Worm (Caenorhabditis elegans): ENCODE data around the gene B0035.15.

B0035.15 gene

ce11 chrIV:11340735-11341443 is 42.8 kb upstream of the B0035.15 start (continued):
- TF ChIP-seq C38D4.7 (GFP tag; optimal IDR thresholded peaks at IDR 0.05) = no peak

- TF ChIP-seq dmd-4 (tag; optimal IDR thresholded peaks at IDR 0.05; ENCODE audit: borderline replicate concordance) (no peak), hlh-6 (tag; optimal IDR thresholded peaks at IDR 0.05) (no peak)
Observed at ce11 chrIV:11337021-11337420, 39.0 kb upstream of the B0035.15 start, which contains the start of gene F54E12.2. Gene F54E12.2 (minus strand): TSS chrIV:11337184.

ce11 chrIV:11336180-11336579 is 38.1 kb upstream of the B0035.15 start:
- TF ChIP-seq K09A11.1 (tag; optimal IDR thresholded peaks at IDR 0.05; ENCODE audit: insufficient read depth) = no peak
- no peak for TF ChIP-seq ceh-48 (tag; optimal IDR thresholded peaks at IDR 0.05)
- TF ChIP-seq che-1 (tag; optimal IDR thresholded peaks at IDR 0.05) = no peak
- no peak for TF ChIP-seq ahr-1 (tag; optimal IDR thresholded peaks at IDR 0.05)
- TF ChIP-seq tbx-7 (tag; optimal IDR thresholded peaks at IDR 0.05) = no peak
- TF ChIP-seq F13H6.1 (tag; optimal IDR thresholded peaks at IDR 0.05) = no peak
- no peak for TF ChIP-seq nhr-232 (tag; optimal IDR thresholded peaks at IDR 0.05)
- TF ChIP-seq ztf-16 (tag; optimal IDR thresholded peaks at IDR 0.05) = no peak
- no peak for TF ChIP-seq pax-1 (tag; optimal IDR thresholded peaks at IDR 0.05)
- no peak for TF ChIP-seq Y22D7AL.16 (tag; optimal IDR thresholded peaks at IDR 0.05)
- no peak for TF ChIP-seq fkh-6 (tag; optimal IDR thresholded peaks at IDR 0.05)
- no peak for TF ChIP-seq ttx-3 (tag; optimal IDR thresholded peaks at IDR 0.05)

- TF ChIP-seq ref-2 (tag; optimal IDR thresholded peaks at IDR 0.05) (no peak), syd-9 (tag; optimal IDR thresholded peaks at IDR 0.05) (no peak), C38D4.7 (GFP tag; optimal IDR thresholded peaks at IDR 0.05) (no peak), unc-3 (GFP tag; conservative IDR thresholded peaks at IDR 0.05) (no peak), unc-3 (tag; optimal IDR thresholded peaks at IDR 0.05) (no peak), pqm-1 (tag; optimal IDR thresholded peaks at IDR 0.05) (no peak), T23F11.4 (GFP tag; optimal IDR thresholded peaks at IDR 0.05) (no peak), ahr-1 (tag; optimal IDR thresholded peaks at IDR 0.05) (no peak), ceh-34 (tag; optimal IDR thresholded peaks at IDR 0.05) (no peak), nfya-1 (tag; optimal IDR thresholded peaks at IDR 0.05) (no peak), C08G9.2 (tag; optimal IDR thresholded peaks at IDR 0.05) (no peak), ceh-22 (tag; optimal IDR thresholded peaks at IDR 0.05) (no peak), fax-1 (tag; optimal IDR thresholded peaks at IDR 0.05) (no peak), dve-1 (tag; optimal IDR thresholded peaks at IDR 0.05) (no peak), tbx-7 (tag; optimal IDR thresholded peaks at IDR 0.05) (no peak), ceh-9 (tag; optimal IDR thresholded peaks at IDR 0.05) (no peak), K09A11.1 (tag; optimal IDR thresholded peaks at IDR 0.05; ENCODE audit: insufficient read depth) (no peak), elt-2 (tag; optimal IDR thresholded peaks at IDR 0.05) (no peak), ceh-31 (tag; optimal IDR thresholded peaks at IDR 0.05) (no peak), npax-4 (tag; optimal IDR thresholded peaks at IDR 0.05) (no peak), fkh-6 (tag; optimal IDR thresholded peaks at IDR 0.05) (no peak)
Observed at ce11 chrIV:11332751-11333150, 34.7 kb upstream of the B0035.15 start, which contains the start of gene sart-3. Gene sart-3 (minus strand): TSS chrIV:11332969.

- TF ChIP-seq elt-2 (tag; optimal IDR thresholded peaks at IDR 0.05) (no peak), nfya-1 (tag; optimal IDR thresholded peaks at IDR 0.05) (no peak), ceh-2 (tag; optimal IDR thresholded peaks at IDR 0.05) (no peak), mec-3 (tag; optimal IDR thresholded peaks at IDR 0.05; ENCODE audit: borderline replicate concordance) (no peak), odd-2 (tag; optimal IDR thresholded peaks at IDR 0.05) (no peak)
Observed at ce11 chrIV:11329269-11329668, 31.2 kb upstream of the B0035.15 start, which contains the start of gene leo-1. Gene leo-1 (minus strand): TSS chrIV:11329369.
